Fruit fly (Drosophila melanogaster): Measurements from ENCODE around the gene cutlet.

dm6 chr2L:3698992-3699514, 12.5 kb downstream of the cutlet start, which contains the start of the genes CG10031 and CG42464:
- TF ChIP-seq Hr3 (GFP tag; optimal IDR thresholded peaks at IDR 0.05) (no peak), peb (GFP tag; IDR thresholded peaks at IDR 0.05) (no peak), CG34224 (GFP tag; IDR thresholded peaks at IDR 0.05; ENCODE audit: partially characterized antibody) (no peak), CG7928 (GFP tag; optimal IDR thresholded peaks at IDR 0.05) (no peak), CG17328 (GFP tag; IDR thresholded peaks at IDR 0.05) (no peak)

Data from whole organism, embryonic.